ENCODE assay signal across 1 fruit fly cellular context in the genomic region with DNA sequence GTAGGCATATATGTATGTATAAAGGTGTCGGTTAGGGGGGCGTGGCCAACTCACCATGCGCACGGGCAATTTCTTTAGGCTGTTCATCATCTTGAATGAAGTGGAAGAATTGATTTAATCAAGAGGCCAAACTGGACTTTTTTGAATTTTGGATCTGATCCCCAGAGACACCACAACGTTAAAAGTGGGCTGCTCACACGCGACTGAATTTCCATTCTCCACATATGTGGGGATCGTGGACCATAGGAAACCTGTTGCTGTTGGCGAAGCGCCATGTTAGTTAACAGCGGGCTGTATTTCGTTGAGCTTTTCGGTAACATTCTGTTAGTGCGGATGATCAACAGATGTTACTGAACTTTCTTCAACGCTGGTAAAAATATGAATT.
A peak's percentile ranks its signal among the peaks of the same experiment; 100 is the strongest.
TF ChIP-seq lines count a peak whose summit lies in the region.

A gene (minus strand): TSS at position 208 of the 385 bp plus-strand sequence.

TF ChIP-seq in whole organism, embryonic, 481 proteins besides CTCF, POLR2A, EP300 and RAD21 (continued from another document and continues in another):
- TF ChIP-seq D19A (tag; optimal IDR thresholded peaks at IDR 0.05; lab: Kevin White, UChicago) (no peak), Bdp1 (GFP tag; optimal IDR thresholded peaks at IDR 0.05; lab: Kevin White, UChicago) (no peak), Ravus (GFP tag; IDR thresholded peaks at IDR 0.05; lab: Robert Waterston, UW) (no peak), lov (optimal IDR thresholded peaks at IDR 0.05; lab: Kevin White, UChicago) (no peak), lov (GFP tag; IDR thresholded peaks at IDR 0.05; lab: Robert Waterston, UW) (peak; percentile 71; the same call in 2 of the 3 replicates), Taf1 (GFP tag; IDR thresholded peaks at IDR 0.05; lab: Robert Waterston, UW) (no peak), Spps (tag; optimal IDR thresholded peaks at IDR 0.05; lab: Kevin White, UChicago) (no peak), Poxn (GFP tag; IDR thresholded peaks at IDR 0.05; lab: Robert Waterston, UW) (no peak), CG10654 (GFP tag; optimal IDR thresholded peaks at IDR 0.05; lab: Kevin White, UChicago) (no peak), HLH54F (GFP tag; optimal IDR thresholded peaks at IDR 0.05; lab: Kevin White, UChicago) (no peak), CG18476 (GFP tag; optimal IDR thresholded peaks at IDR 0.05; lab: Kevin White, UChicago) (no peak), Lpt (GFP tag; optimal IDR thresholded peaks at IDR 0.05; lab: Kevin White, UChicago) (no peak), nom (GFP tag; optimal IDR thresholded peaks at IDR 0.05; lab: Kevin White, UChicago) (peak; percentile 6), sim (GFP tag; IDR thresholded peaks at IDR 0.05; lab: Robert Waterston, UW) (no peak), abd-A (tag; optimal IDR thresholded peaks at IDR 0.05; lab: Kevin White, UChicago) (no peak), CG10321 (GFP tag; IDR thresholded peaks at IDR 0.05; lab: Robert Waterston, UW) (no peak), sr (GFP tag; IDR thresholded peaks at IDR 0.05; lab: Robert Waterston, UW) (no peak; the same call in 2 of the 3 replicates), CG10565 (GFP tag; optimal IDR thresholded peaks at IDR 0.05; lab: Kevin White, UChicago) (no peak), CG15269 (tag; optimal IDR thresholded peaks at IDR 0.05; lab: Kevin White, UChicago) (peak; percentile 25), mld (GFP tag; IDR thresholded peaks at IDR 0.05; lab: Robert Waterston, UW; ENCODE audit: partially characterized antibody) (0 out of 3 replicates have a peak, but pooled peaks have one; percentile 56), ERR (GFP tag; optimal IDR thresholded peaks at IDR 0.05; lab: Kevin White, UChicago) (no peak), CG14860 (GFP tag; IDR thresholded peaks at IDR 0.05; lab: Robert Waterston, UW; ENCODE audit: partially characterized antibody) (no peak), fd96Cb (tag; optimal IDR thresholded peaks at IDR 0.05; lab: Kevin White, UChicago) (no peak), vvl (GFP tag; IDR thresholded peaks at IDR 0.05; lab: Robert Waterston, UW) (peak; percentile 71), Hr3 (GFP tag; optimal IDR thresholded peaks at IDR 0.05; lab: Kevin White, UChicago) (no peak), Vsx1 (GFP tag; optimal IDR thresholded peaks at IDR 0.05; lab: Kevin White, UChicago) (no peak), Kr (GFP tag; optimal IDR thresholded peaks at IDR 0.05; lab: Kevin White, UChicago) (no peak), CG4820 (GFP tag; optimal IDR thresholded peaks at IDR 0.05; lab: Kevin White, UChicago) (no peak), CG15601 (tag; optimal IDR thresholded peaks at IDR 0.05; lab: Kevin White, UChicago) (no peak), Antp (GFP tag; optimal IDR thresholded peaks at IDR 0.05; lab: Kevin White, UChicago) (no peak), hkb (optimal IDR thresholded peaks at IDR 0.05; lab: Kevin White, UChicago) (no peak), hkb (GFP tag; IDR thresholded peaks at IDR 0.05; lab: Robert Waterston, UW) (no peak), CG17359 (tag; optimal IDR thresholded peaks at IDR 0.05; lab: Kevin White, UChicago) (no peak), Nf-YB (GFP tag; optimal IDR thresholded peaks at IDR 0.05; lab: Kevin White, UChicago) (no peak), vfl (GFP tag; optimal IDR thresholded peaks at IDR 0.05; lab: Kevin White, UChicago) (no peak), CG18262 (tag; optimal IDR thresholded peaks at IDR 0.05; lab: Kevin White, UChicago) (no peak), Mad (GFP tag; optimal IDR thresholded peaks at IDR 0.05; lab: Kevin White, UChicago) (no peak), E2f2 (GFP tag; IDR thresholded peaks at IDR 0.05; lab: Robert Waterston, UW) (peak; percentile 12; the same call in 1 of the 2 replicates), Jarid2 (GFP tag; optimal IDR thresholded peaks at IDR 0.05; lab: Kevin White, UChicago) (peak; percentile 89), zf30C (GFP tag; optimal IDR thresholded peaks at IDR 0.05; lab: Kevin White, UChicago) (no peak), rib (GFP tag; IDR thresholded peaks at IDR 0.05; lab: Robert Waterston, UW) (peak; percentile 61; the same call in 1 of the 2 replicates), btn (GFP tag; optimal IDR thresholded peaks at IDR 0.05; lab: Kevin White, UChicago) (no peak), CG1647 (GFP tag; optimal IDR thresholded peaks at IDR 0.05; lab: Kevin White, UChicago) (no peak), Elba2 (GFP tag; optimal IDR thresholded peaks at IDR 0.05; lab: Kevin White, UChicago) (no peak), CG4282 (GFP tag; optimal IDR thresholded peaks at IDR 0.05; lab: Kevin White, UChicago) (no peak), maf-S (GFP tag; optimal IDR thresholded peaks at IDR 0.05; lab: Kevin White, UChicago) (no peak), CG3065 (GFP tag; optimal IDR thresholded peaks at IDR 0.05; lab: Kevin White, UChicago) (peak; percentile 19), jumu (GFP tag; optimal IDR thresholded peaks at IDR 0.05; lab: Kevin White, UChicago) (no peak), CG11456 (GFP tag; IDR thresholded peaks at IDR 0.05; lab: Robert Waterston, UW) (no peak), CG13894 (tag; optimal IDR thresholded peaks at IDR 0.05; lab: Kevin White, UChicago) (peak; percentile 10), prd (optimal IDR thresholded peaks at IDR 0.05; lab: Kevin White, UChicago) (no peak), prd (GFP tag; IDR thresholded peaks at IDR 0.05; lab: Robert Waterston, UW) (no peak), wdn (GFP tag; IDR thresholded peaks at IDR 0.05; lab: Robert Waterston, UW) (no peak), ems (GFP tag; optimal IDR thresholded peaks at IDR 0.05; lab: Kevin White, UChicago) (peak; percentile 34), eyg (GFP tag; optimal IDR thresholded peaks at IDR 0.05; lab: Kevin White, UChicago) (no peak), NFAT (GFP tag; IDR thresholded peaks at IDR 0.05; lab: Robert Waterston, UW) (peak; percentile 68), Trl (optimal IDR thresholded peaks at IDR 0.05; lab: Kevin White, UChicago) (no peak), Trl (GFP tag; optimal IDR thresholded peaks at IDR 0.05; lab: Kevin White, UChicago) (no peak), ash1 (GFP tag; optimal IDR thresholded peaks at IDR 0.05; lab: Kevin White, UChicago) (no peak), CG31441 (GFP tag; IDR thresholded peaks at IDR 0.05; lab: Robert Waterston, UW) (no peak), caup (GFP tag; optimal IDR thresholded peaks at IDR 0.05; lab: Kevin White, UChicago; ENCODE audit: severe bottlenecking) (peak; percentile 68), slbo (GFP tag; IDR thresholded peaks at IDR 0.05; lab: Robert Waterston, UW) (peak; percentile 47), tgo (GFP tag; IDR thresholded peaks at IDR 0.05; lab: Robert Waterston, UW) (no peak), dan (GFP tag; IDR thresholded peaks at IDR 0.05; lab: Robert Waterston, UW) (no peak), TFAM (GFP tag; optimal IDR thresholded peaks at IDR 0.05; lab: Kevin White, UChicago) (no peak), CG7745 (tag; optimal IDR thresholded peaks at IDR 0.05; lab: Kevin White, UChicago) (no peak), CG18599 (GFP tag; optimal IDR thresholded peaks at IDR 0.05; lab: Kevin White, UChicago) (no peak), CG9437 (GFP tag; optimal IDR thresholded peaks at IDR 0.05; lab: Kevin White, UChicago) (no peak), NC2α (GFP tag; optimal IDR thresholded peaks at IDR 0.05; lab: Kevin White, UChicago) (no peak), gcm (GFP tag; optimal IDR thresholded peaks at IDR 0.05; lab: Kevin White, UChicago) (no peak), CG31388 (GFP tag; optimal IDR thresholded peaks at IDR 0.05; lab: Kevin White, UChicago) (no peak), Atf6 (GFP tag; IDR thresholded peaks at IDR 0.05; lab: Robert Waterston, UW) (peak; percentile 60; the same call in 1 of the 2 replicates), stc (GFP tag; IDR thresholded peaks at IDR 0.05; lab: Robert Waterston, UW) (peak; percentile 13; the same call in 1 of the 2 replicates), bcd (GFP tag; optimal IDR thresholded peaks at IDR 0.05; lab: Kevin White, UChicago) (no peak), Fer3 (tag; optimal IDR thresholded peaks at IDR 0.05; lab: Kevin White, UChicago) (peak; percentile 20), tx (GFP tag; optimal IDR thresholded peaks at IDR 0.05; lab: Kevin White, UChicago) (no peak), tio (GFP tag; optimal IDR thresholded peaks at IDR 0.05; lab: Kevin White, UChicago) (no peak), zfh2 (GFP tag; optimal IDR thresholded peaks at IDR 0.05; lab: Kevin White, UChicago) (no peak), Hey (tag; optimal IDR thresholded peaks at IDR 0.05; lab: Kevin White, UChicago) (no peak), CG13123 (GFP tag; optimal IDR thresholded peaks at IDR 0.05; lab: Kevin White, UChicago) (no peak), gt (GFP tag; IDR thresholded peaks at IDR 0.05; lab: Robert Waterston, UW) (no peak), Meics (GFP tag; optimal IDR thresholded peaks at IDR 0.05; lab: Kevin White, UChicago) (peak; percentile 46), zfh1 (GFP tag; IDR thresholded peaks at IDR 0.05; lab: Robert Waterston, UW) (0 out of 3 replicates have a peak, but pooled peaks have one; percentile 26), Hmx (GFP tag; optimal IDR thresholded peaks at IDR 0.05; lab: Kevin White, UChicago) (no peak), inv (GFP tag; IDR thresholded peaks at IDR 0.05; lab: Robert Waterston, UW; ENCODE audit: partially characterized antibody) (no peak), CG12659 (GFP tag; optimal IDR thresholded peaks at IDR 0.05; lab: Kevin White, UChicago) (peak; percentile 49), CG6683 (GFP tag; optimal IDR thresholded peaks at IDR 0.05; lab: Kevin White, UChicago) (no peak), Optix (GFP tag; IDR thresholded peaks at IDR 0.05; lab: Robert Waterston, UW) (no peak), CG7556 (GFP tag; optimal IDR thresholded peaks at IDR 0.05; lab: Kevin White, UChicago) (no peak), CG17361 (GFP tag; IDR thresholded peaks at IDR 0.05; lab: Robert Waterston, UW) (no peak), aop (GFP tag; IDR thresholded peaks at IDR 0.05; lab: Robert Waterston, UW) (no peak), run (tag; optimal IDR thresholded peaks at IDR 0.05; lab: Kevin White, UChicago) (no peak), HmgD (GFP tag; optimal IDR thresholded peaks at IDR 0.05; lab: Kevin White, UChicago) (no peak), CG14014 (GFP tag; IDR thresholded peaks at IDR 0.05; lab: Robert Waterston, UW) (no peak), gsb (GFP tag; IDR thresholded peaks at IDR 0.05; lab: Robert Waterston, UW) (no peak), Sin3A (optimal IDR thresholded peaks at IDR 0.05; lab: Kevin White, UChicago) (no peak), ap (GFP tag; IDR thresholded peaks at IDR 0.05; lab: Robert Waterston, UW) (no peak), usp (GFP tag; optimal IDR thresholded peaks at IDR 0.05; lab: Kevin White, UChicago) (no peak), pfk (GFP tag; optimal IDR thresholded peaks at IDR 0.05; lab: Kevin White, UChicago) (no peak), CG12236 (GFP tag; optimal IDR thresholded peaks at IDR 0.05; lab: Kevin White, UChicago) (no peak), Adf1 (GFP tag; IDR thresholded peaks at IDR 0.05; lab: Robert Waterston, UW) (peak; percentile 22; the same call in 1 of the 2 replicates), CG2202 (tag; optimal IDR thresholded peaks at IDR 0.05; lab: Kevin White, UChicago) (no peak), pros (GFP tag; optimal IDR thresholded peaks at IDR 0.05; lab: Kevin White, UChicago) (no peak), unpg (GFP tag; optimal IDR thresholded peaks at IDR 0.05; lab: Kevin White, UChicago) (peak; percentile 35), CG7963 (GFP tag; IDR thresholded peaks at IDR 0.05; lab: Robert Waterston, UW; ENCODE audit: partially characterized antibody) (peak; percentile 49; the same call in 1 of the 3 replicates), Awh (GFP tag; IDR thresholded peaks at IDR 0.05; lab: Robert Waterston, UW) (peak; percentile 31; the same call in 1 of the 2 replicates), tll (GFP tag; optimal IDR thresholded peaks at IDR 0.05; lab: Kevin White, UChicago) (no peak), sisA (GFP tag; IDR thresholded peaks at IDR 0.05; lab: Robert Waterston, UW) (no peak), ken (GFP tag; IDR thresholded peaks at IDR 0.05; lab: Robert Waterston, UW) (no peak), CG3847 (GFP tag; IDR thresholded peaks at IDR 0.05; lab: Robert Waterston, UW) (no peak), CG33213 (GFP tag; optimal IDR thresholded peaks at IDR 0.05; lab: Kevin White, UChicago) (peak; percentile 7), gfzf (GFP tag; optimal IDR thresholded peaks at IDR 0.05; lab: Kevin White, UChicago) (no peak), CG3163 (GFP tag; optimal IDR thresholded peaks at IDR 0.05; lab: Kevin White, UChicago) (no peak), crol (GFP tag; IDR thresholded peaks at IDR 0.05; lab: Robert Waterston, UW) (0 out of 2 replicates have a peak, but pooled peaks have one; percentile 23), luna (GFP tag; optimal IDR thresholded peaks at IDR 0.05; lab: Kevin White, UChicago) (no peak), kni (GFP tag; optimal IDR thresholded peaks at IDR 0.05; lab: Kevin White, UChicago) (no peak), Dek (tag; optimal IDR thresholded peaks at IDR 0.05; lab: Kevin White, UChicago) (no peak), salm (tag; optimal IDR thresholded peaks at IDR 0.05; lab: Kevin White, UChicago) (no peak), Max (GFP tag; optimal IDR thresholded peaks at IDR 0.05; lab: Kevin White, UChicago) (peak; percentile 18), CG18619 (GFP tag; optimal IDR thresholded peaks at IDR 0.05; lab: Kevin White, UChicago) (no peak), Mrtf (GFP tag; IDR thresholded peaks at IDR 0.05; lab: Robert Waterston, UW) (no peak), nau (GFP tag; optimal IDR thresholded peaks at IDR 0.05; lab: Kevin White, UChicago) (no peak), chm (GFP tag; IDR thresholded peaks at IDR 0.05; lab: Robert Waterston, UW) (peak; percentile 75), nerfin-2 (GFP tag; IDR thresholded peaks at IDR 0.05; lab: Robert Waterston, UW; ENCODE audit: partially characterized antibody) (no peak), CG4424 (GFP tag; optimal IDR thresholded peaks at IDR 0.05; lab: Kevin White, UChicago) (no peak), CG5245 (GFP tag; optimal IDR thresholded peaks at IDR 0.05; lab: Kevin White, UChicago) (no peak), wek (GFP tag; optimal IDR thresholded peaks at IDR 0.05; lab: Kevin White, UChicago) (no peak), CG33557 (GFP tag; optimal IDR thresholded peaks at IDR 0.05; lab: Kevin White, UChicago) (no peak), stwl (tag; optimal IDR thresholded peaks at IDR 0.05; lab: Kevin White, UChicago) (no peak), CG12155 (GFP tag; optimal IDR thresholded peaks at IDR 0.05; lab: Kevin White, UChicago) (no peak), CG6272 (GFP tag; IDR thresholded peaks at IDR 0.05; lab: Robert Waterston, UW) (no peak), CG8924 (tag; optimal IDR thresholded peaks at IDR 0.05; lab: Kevin White, UChicago) (no peak), CG12744 (GFP tag; optimal IDR thresholded peaks at IDR 0.05; lab: Kevin White, UChicago) (no peak)
